Worm (Caenorhabditis elegans) whole organism, young adult: ENCODE measurements around the gene try-3.

ENCODE experiments used
- B0261.1 ChIP-seq: sonication (generic microtip); optimal IDR thresholded peaks from 2 replicates; lab custom pipeline; 2016; ENCODE audit warnings: mild to moderate bottlenecking, missing genetic modification characterization, moderate library complexity, missing compliant biosample characterization
- D2030.7 ChIP-seq: fragments of 200-800 bp; sonication (Bioruptor generic); IDR thresholded peaks from 2 replicates; pipeline ENCODE4 v1.3.6; 2022; ENCODE audit warnings: missing genetic modification reagents, missing genetic modification characterization, missing compliant biosample characterization
- F10E7.11 ChIP-seq: sonication (generic microtip); optimal IDR thresholded peaks from 2 replicates; lab custom pipeline; 2017; ENCODE audit warnings: mild to moderate bottlenecking, missing genetic modification characterization, moderate library complexity, missing compliant biosample characterization
- F33H1.4 ChIP-seq: fragments of 200-800 bp; sonication (Bioruptor generic); IDR thresholded peaks from 2 replicates; pipeline ENCODE4 v1.3.6; 2022; ENCODE audit warnings: missing genetic modification reagents, missing genetic modification characterization, missing compliant biosample characterization
- F39B2.1 ChIP-seq: fragments of 200-800 bp; sonication (Bioruptor generic); IDR thresholded peaks from 2 replicates; pipeline ENCODE4 v1.3.6; 2022; ENCODE audit warnings: missing genetic modification reagents, missing genetic modification characterization, missing compliant biosample characterization
- F57A8.1 ChIP-seq: fragments of 200-800 bp; sonication (Bioruptor generic); optimal IDR thresholded peaks from 2 replicates; lab custom pipeline; 2018; ENCODE audit warnings: mild to moderate bottlenecking, missing genetic modification characterization, moderate library complexity, missing compliant biosample characterization
- Y53F4B.3 ChIP-seq: fragments of 200-800 bp; sonication (Bioruptor generic); IDR thresholded peaks from 2 replicates; pipeline ENCODE4 v1.3.6; 2022; ENCODE audit warnings: missing genetic modification reagents, missing genetic modification characterization, missing compliant biosample characterization
- Y79H2A.3 ChIP-seq: fragments of 200-800 bp; sonication (Bioruptor generic); conservative IDR thresholded peaks from 2 replicates; pipeline ENCODE4 v1.3.6; 2022; ENCODE audit warnings: missing genetic modification reagents, missing genetic modification characterization, missing compliant biosample characterization
- Y95B8A.8 ChIP-seq: fragments of 200-800 bp; sonication (Bioruptor generic); IDR thresholded peaks from 2 replicates; pipeline ENCODE4 v1.3.6; 2022; ENCODE audit warnings: missing genetic modification reagents, missing genetic modification characterization, missing compliant biosample characterization
- ZK185.1 ChIP-seq: sonication (generic microtip); optimal IDR thresholded peaks from 2 replicates; lab custom pipeline; 2016; ENCODE audit warnings: mild to moderate bottlenecking, missing genetic modification characterization, missing compliant biosample characterization; ENCODE audit not compliant: poor library complexity, severe bottlenecking
- akir-1 ChIP-seq: fragments of 200-800 bp; sonication (Bioruptor generic); optimal IDR thresholded peaks from 2 replicates; lab custom pipeline; 2018; ENCODE audit warnings: mild to moderate bottlenecking, missing genetic modification characterization, moderate library complexity, missing compliant biosample characterization
- aptf-2 ChIP-seq: fragments of 200-800 bp; sonication (Bioruptor generic); conservative IDR thresholded peaks from 2 replicates; pipeline ENCODE4 v1.3.6; 2022; ENCODE audit warnings: missing genetic modification reagents, missing genetic modification characterization, missing compliant biosample characterization
- attf-5 ChIP-seq: fragments of 200-800 bp; sonication (Bioruptor generic); optimal IDR thresholded peaks from 2 replicates; lab custom pipeline; 2018; ENCODE audit warnings: mild to moderate bottlenecking, missing genetic modification characterization, missing compliant biosample characterization
- ccch-3 ChIP-seq: fragments of 200-800 bp; sonication (Bioruptor generic); optimal IDR thresholded peaks from 2 replicates; lab custom pipeline; 2018; ENCODE audit warnings: mild to moderate bottlenecking, missing genetic modification characterization, missing compliant biosample characterization
- cebp-1 ChIP-seq, 2 experiments: fragments of 200-800 bp in 1 of 2; sonication (Bioruptor generic) in 1 of 2; sonication (generic microtip) in 1 of 2; IDR thresholded peaks in 1 of 2; optimal IDR thresholded peaks in 1 of 2; 2 replicates each; pipeline versions ENCODE4 v1.3.6 to Lab custom; 2017 to 2022; ENCODE audit warnings: missing compliant biosample characterization in 2 of 2, missing genetic modification characterization in 2 of 2, mild to moderate bottlenecking in 1 of 2, missing genetic modification reagents in 1 of 2, moderate library complexity in 1 of 2
- ceh-27 ChIP-seq: fragments of 200-800 bp; sonication (Bioruptor generic); optimal IDR thresholded peaks from 2 replicates; lab custom pipeline; 2018; ENCODE audit warnings: mild to moderate bottlenecking, missing genetic modification characterization, moderate library complexity, missing compliant biosample characterization
- ceh-91 ChIP-seq: fragments of 200-800 bp; sonication (Bioruptor generic); IDR thresholded peaks from 2 replicates; pipeline ENCODE4 v1.3.6; 2022; ENCODE audit warnings: missing genetic modification reagents, missing genetic modification characterization, missing compliant biosample characterization
- chd-7 ChIP-seq: sonication (generic microtip); optimal IDR thresholded peaks from 2 replicates; lab custom pipeline; 2016; ENCODE audit warnings: mild to moderate bottlenecking, missing genetic modification characterization, moderate library complexity, missing compliant biosample characterization
- dpl-1 ChIP-seq: fragments of 150-350 bp; optimal IDR thresholded peaks from 2 replicates; lab custom pipeline; 2014; ENCODE audit warnings: missing biosample characterization, missing genetic modification reagents, missing genetic modification characterization
- efl-1 ChIP-seq: fragments of 150-350 bp; optimal IDR thresholded peaks from 2 replicates; lab custom pipeline; 2014; ENCODE audit warnings: missing biosample characterization, missing genetic modification reagents, missing genetic modification characterization
- ets-4 ChIP-seq: fragments of 200-800 bp; sonication (Bioruptor generic); optimal IDR thresholded peaks from 2 replicates; lab custom pipeline; 2018; ENCODE audit warnings: mild to moderate bottlenecking, missing genetic modification characterization, missing compliant biosample characterization
- fkh-3 ChIP-seq: sonication (generic microtip); optimal IDR thresholded peaks from 2 replicates; lab custom pipeline; 2016; ENCODE audit warnings: mild to moderate bottlenecking, missing genetic modification characterization, missing compliant biosample characterization
- gei-17 ChIP-seq: fragments of 200-800 bp; sonication (Bioruptor generic); optimal IDR thresholded peaks from 2 replicates; lab custom pipeline; 2018; ENCODE audit warnings: mild to moderate bottlenecking, missing genetic modification characterization, missing compliant biosample characterization
- lin-35 ChIP-seq, 3 experiments: fragments of 150-350 bp in 2 of 3; sonication (generic microtip) in 1 of 3; optimal IDR thresholded peaks; 2 replicates each; lab custom pipeline; 2014 to 2018; ENCODE audit warnings: missing biosample characterization in 3 of 3, missing genetic modification characterization in 3 of 3, missing genetic modification reagents in 3 of 3
- lin-40 ChIP-seq: sonication (generic microtip); optimal IDR thresholded peaks from 2 replicates; lab custom pipeline; 2016; ENCODE audit warnings: missing genetic modification characterization, mild to moderate bottlenecking, missing compliant biosample characterization, missing genotype, missing genetic modification reagents
- lin-54 ChIP-seq: fragments of 200-800 bp; sonication (Bioruptor generic); optimal IDR thresholded peaks from 2 replicates; lab custom pipeline; 2018; ENCODE audit warnings: mild to moderate bottlenecking, missing genetic modification characterization, missing compliant biosample characterization
- madf-3 ChIP-seq: fragments of 200-800 bp; sonication (Bioruptor generic); IDR thresholded peaks from 2 replicates; pipeline ENCODE4 v1.3.6; 2022; ENCODE audit warnings: missing genetic modification reagents, missing genetic modification characterization, missing compliant biosample characterization
- madf-6 ChIP-seq: fragments of 200-800 bp; sonication (Bioruptor generic); IDR thresholded peaks from 2 replicates; pipeline ENCODE4 v1.3.6; 2022; ENCODE audit warnings: missing genetic modification reagents, missing genetic modification characterization, missing compliant biosample characterization
- mcd-1 ChIP-seq: fragments of 200-800 bp; sonication (Bioruptor generic); IDR thresholded peaks from 2 replicates; pipeline ENCODE4 v1.3.6; 2022; ENCODE audit warnings: missing genetic modification reagents, missing genetic modification characterization, missing compliant biosample characterization
- mel-28 ChIP-seq: sonication (generic microtip); optimal IDR thresholded peaks from 2 replicates; lab custom pipeline; 2016; ENCODE audit warnings: borderline replicate concordance, mild to moderate bottlenecking, missing genetic modification characterization, missing compliant biosample characterization
- mxl-1 ChIP-seq: sonication (generic microtip); optimal IDR thresholded peaks from 2 replicates; lab custom pipeline; 2016; ENCODE audit warnings: missing genetic modification characterization, missing compliant biosample characterization
- nhr-120 ChIP-seq: fragments of 200-800 bp; sonication (Bioruptor generic); IDR thresholded peaks from 2 replicates; pipeline ENCODE4 v1.3.6; 2022; ENCODE audit warnings: missing genetic modification characterization, missing compliant biosample characterization
- nhr-179 ChIP-seq: sonication (generic microtip); optimal IDR thresholded peaks from 2 replicates; lab custom pipeline; 2016; ENCODE audit warnings: mild to moderate bottlenecking, missing genetic modification characterization, missing compliant biosample characterization
- nhr-80 ChIP-seq: sonication (generic microtip); optimal IDR thresholded peaks from 2 replicates; lab custom pipeline; 2016; ENCODE audit warnings: missing genetic modification characterization, missing compliant biosample characterization
- pha-4 ChIP-seq: fragments of 150-350 bp; sonication (generic microtip); optimal IDR thresholded peaks from 2 replicates; lab custom pipeline; 2014; ENCODE audit warnings: missing biosample characterization, missing genetic modification reagents, missing genetic modification characterization
- rcor-1 ChIP-seq: fragments of 200-800 bp; sonication (Bioruptor generic); IDR thresholded peaks from 2 replicates; pipeline ENCODE4 v1.3.6; 2022; ENCODE audit warnings: missing genetic modification reagents, missing genetic modification characterization, missing compliant biosample characterization
- sea-2 ChIP-seq: fragments of 200-800 bp; sonication (Bioruptor generic); IDR thresholded peaks from 2 replicates; pipeline ENCODE4 v1.3.6; 2022; ENCODE audit warnings: missing genetic modification characterization, missing compliant biosample characterization
- snpc-1.1 ChIP-seq: sonication (generic microtip); optimal IDR thresholded peaks from 2 replicates; lab custom pipeline; 2017; ENCODE audit warnings: missing genetic modification characterization, mild to moderate bottlenecking, missing compliant biosample characterization, antibody characterized with exemption, moderate library complexity, missing genotype, missing genetic modification reagents; ENCODE audit not compliant: insufficient read depth
- sptf-2 ChIP-seq: fragments of 200-800 bp; sonication (Bioruptor generic); optimal IDR thresholded peaks from 2 replicates; lab custom pipeline; 2018; ENCODE audit warnings: mild to moderate bottlenecking, missing genetic modification characterization, missing compliant biosample characterization
- tbp1 ChIP-seq: fragments of 200-800 bp; sonication (Bioruptor generic); optimal IDR thresholded peaks from 2 replicates; lab custom pipeline; 2018; ENCODE audit warnings: mild to moderate bottlenecking, missing genetic modification characterization, missing compliant biosample characterization
- tbx-9 ChIP-seq: sonication (generic microtip); optimal IDR thresholded peaks from 2 replicates; lab custom pipeline; 2016; ENCODE audit warnings: borderline replicate concordance, missing genetic modification characterization, inconsistent platforms, missing compliant biosample characterization
- tlf-1 ChIP-seq: fragments of 200-800 bp; sonication (Bioruptor generic); optimal IDR thresholded peaks from 2 replicates; lab custom pipeline; 2018; ENCODE audit warnings: mild to moderate bottlenecking, missing genetic modification characterization, missing compliant biosample characterization
- ztf-18 ChIP-seq: sonication (generic microtip); optimal IDR thresholded peaks from 2 replicates; lab custom pipeline; 2016; ENCODE audit warnings: missing genotype, mild to moderate bottlenecking, missing genetic modification characterization, missing compliant biosample characterization
- ztf-25 ChIP-seq: fragments of 200-800 bp; sonication (Bioruptor generic); IDR thresholded peaks from 2 replicates; pipeline ENCODE4 v1.3.6; 2022; ENCODE audit warnings: missing genetic modification reagents, missing genetic modification characterization, missing compliant biosample characterization
- ztf-28 ChIP-seq: fragments of 200-800 bp; sonication (Bioruptor generic); IDR thresholded peaks from 2 replicates; pipeline ENCODE4 v1.3.6; 2022; ENCODE audit warnings: missing genetic modification reagents, missing genetic modification characterization, missing compliant biosample characterization
- ztf-3 ChIP-seq: fragments of 200-800 bp; sonication (Bioruptor generic); optimal IDR thresholded peaks from 2 replicates; lab custom pipeline; 2018; ENCODE audit warnings: mild to moderate bottlenecking, missing genetic modification characterization, missing compliant biosample characterization
- ztf-6 ChIP-seq: fragments of 200-800 bp; sonication (Bioruptor generic); IDR thresholded peaks from 2 replicates; pipeline ENCODE4 v1.3.6; 2022; ENCODE audit warnings: missing genetic modification reagents, missing genetic modification characterization, missing compliant biosample characterization

The try-3 gene

ce11 chrIV:6585397-6585921 is 28.5 kb downstream of the try-3 start, which contains the start of the genes F38A5.2 and dnj-11 (continued):
- peak; percentile 47 for TF ChIP-seq lin-54 (GFP tag; lab: Kevin White, UChicago)
- no peak for TF ChIP-seq ztf-18 (tag; lab: Kevin White, UChicago)
- no peak for TF ChIP-seq ztf-25 (GFP tag; lab: Robert Waterston, UW)
- peak; percentile 2 for TF ChIP-seq ZK185.1
- TF ChIP-seq aptf-2 (GFP tag; lab: Robert Waterston, UW), result no peak
- TF ChIP-seq Y53F4B.3 (GFP tag; lab: Robert Waterston, UW), result no peak
- TF ChIP-seq nhr-80 (tag; lab: Kevin White, UChicago), result peak; percentile 40
- TF ChIP-seq mxl-1 (tag; lab: Kevin White, UChicago), result no peak
- no peak for TF ChIP-seq Y79H2A.3 (GFP tag; lab: Robert Waterston, UW)
- TF ChIP-seq ztf-28 (GFP tag; lab: Robert Waterston, UW), result no peak
- 0 out of 2 replicates have a peak, but pooled peaks have one; percentile 23 for TF ChIP-seq F33H1.4
- TF ChIP-seq nhr-179 (tag; lab: Kevin White, UChicago), result no peak
- no peak for TF ChIP-seq ztf-6 (GFP tag; lab: Robert Waterston, UW)
- peak; percentile 38; the same call in 1 of the 2 replicates for TF ChIP-seq rcor-1
- TF ChIP-seq mcd-1, result peak; percentile 96
- TF ChIP-seq B0261.1 (tag; lab: Kevin White, UChicago), result no peak
- no peak for TF ChIP-seq F10E7.11 (tag; lab: Kevin White, UChicago)
- TF ChIP-seq ceh-27, result peak; percentile 73
- peak; percentile 25 for TF ChIP-seq dpl-1 (GFP tag; lab: Kevin White, UChicago)
- peak; percentile 82 for TF ChIP-seq attf-5 (GFP tag; lab: Kevin White, UChicago)
- TF ChIP-seq F39B2.1, result no peak
- TF ChIP-seq mel-28 (tag; lab: Kevin White, UChicago), result no peak
- no peak for TF ChIP-seq fkh-3
- TF ChIP-seq tbx-9 (tag; lab: Kevin White, UChicago), result no peak
- no peak for TF ChIP-seq chd-7
- TF ChIP-seq ets-4 (GFP tag; lab: Kevin White, UChicago), result no peak
- no peak for TF ChIP-seq ceh-91
- TF ChIP-seq nhr-120 (GFP tag; lab: Robert Waterston, UW), result no peak
- TF ChIP-seq cebp-1 (GFP tag; IDR thresholded peaks at IDR 0.05; lab: Robert Waterston, UW), result no peak
- TF ChIP-seq cebp-1 (tag; optimal IDR thresholded peaks at IDR 0.05; lab: Kevin White, UChicago), result peak; percentile 75
- no peak for TF ChIP-seq F57A8.1 (GFP tag; lab: Kevin White, UChicago)
- TF ChIP-seq sea-2, result no peak
- no peak for TF ChIP-seq akir-1 (GFP tag; lab: Kevin White, UChicago)
- TF ChIP-seq tbp1 (GFP tag; lab: Kevin White, UChicago), result peak; percentile 49
- no peak for TF ChIP-seq ccch-3 (GFP tag; lab: Kevin White, UChicago)
- peak in 1 of 3 experiments; percentile 43 for TF ChIP-seq lin-35 (GFP tag; optimal IDR thresholded peaks at IDR 0.05; lab: Kevin White, UChicago)
- TF ChIP-seq madf-6 (GFP tag; lab: Robert Waterston, UW), result 0 out of 2 replicates have a peak, but pooled peaks have one; percentile 30
- TF ChIP-seq pha-4 (tag; lab: Kevin White, UChicago), result peak; percentile 66
- peak; percentile 69 for TF ChIP-seq D2030.7
- no peak for TF ChIP-seq madf-3
- TF ChIP-seq Y95B8A.8 (GFP tag; lab: Robert Waterston, UW), result 0 out of 2 replicates have a peak, but pooled peaks have one; percentile 23
- peak; percentile 61 for TF ChIP-seq efl-1
- TF ChIP-seq tlf-1 (GFP tag; lab: Kevin White, UChicago), result peak; percentile 14
- no peak for TF ChIP-seq sptf-2 (GFP tag; lab: Kevin White, UChicago)
- no peak for TF ChIP-seq snpc-1.1 (tag; lab: Kevin White, UChicago)
- peak; percentile 59 for TF ChIP-seq lin-40
- no peak for TF ChIP-seq gei-17 (GFP tag; lab: Kevin White, UChicago)
- no peak for TF ChIP-seq ztf-3 (GFP tag; lab: Kevin White, UChicago)
